Worm (Caenorhabditis elegans): ENCODE data around the gene B0272.4.
"Not testable (repeated sequence)": the region's sequence is repeated elsewhere in the genome, so short reads cannot be mapped to it uniquely, and the experiment has no call there.

The B0272.4 gene

ce11 chrX:9449330-9449729 is 21.1 kb downstream of the B0272.4 start, which contains the start of gene ZK899.7:
TSS of gene ZK899.7 (minus strand) at chrX:9449430.
- TF ChIP-seq ref-1 (GFP tag; conservative IDR thresholded peaks at IDR 0.05) (no peak), ztf-23 (GFP tag; IDR thresholded peaks at IDR 0.05) (no peak), med-1 (GFP tag; optimal IDR thresholded peaks at IDR 0.05; ENCODE audit: insufficient read depth) (no peak), cog-1 (tag; optimal IDR thresholded peaks at IDR 0.05) (no peak), ztf-29 (GFP tag; IDR thresholded peaks at IDR 0.05) (no peak), klf-2 (GFP tag; conservative IDR thresholded peaks at IDR 0.05) (no peak), tab-1 (GFP tag; IDR thresholded peaks at IDR 0.05) (no peak), flt-1 (GFP tag; IDR thresholded peaks at IDR 0.05) (no peak), T22C8.4 (GFP tag; IDR thresholded peaks at IDR 0.05) (no peak)

- TF ChIP-seq tab-1 (GFP tag; IDR thresholded peaks at IDR 0.05) (no peak), med-1 (GFP tag; optimal IDR thresholded peaks at IDR 0.05; ENCODE audit: insufficient read depth) (no peak), T22C8.4 (GFP tag; IDR thresholded peaks at IDR 0.05) (no peak), ztf-23 (GFP tag; IDR thresholded peaks at IDR 0.05) (no peak), ztf-29 (GFP tag; IDR thresholded peaks at IDR 0.05) (no peak), ref-1 (GFP tag; conservative IDR thresholded peaks at IDR 0.05) (no peak), cog-1 (tag; optimal IDR thresholded peaks at IDR 0.05) (no peak), klf-2 (GFP tag; conservative IDR thresholded peaks at IDR 0.05) (no peak), flt-1 (GFP tag; IDR thresholded peaks at IDR 0.05) (no peak)
Observed at ce11 chrX:9451944-9452453, 23.8 kb downstream of the B0272.4 start, which contains the start of gene ZK899.2. TSS of gene ZK899.2 (minus strand) at chrX:9451994.

ce11 chrX:9452483-9453198 is 24.4 kb downstream of the B0272.4 start, which contains the start of gene ZK899.3:
TSS of gene ZK899.3 (plus strand) at chrX:9453148.
- TF ChIP-seq ztf-29 (GFP tag; IDR thresholded peaks at IDR 0.05) (no peak), med-1 (GFP tag; optimal IDR thresholded peaks at IDR 0.05; ENCODE audit: insufficient read depth) (no peak), cog-1 (tag; optimal IDR thresholded peaks at IDR 0.05) (no peak), klf-2 (GFP tag; conservative IDR thresholded peaks at IDR 0.05) (no peak), ztf-23 (GFP tag; IDR thresholded peaks at IDR 0.05) (no peak), flt-1 (GFP tag; IDR thresholded peaks at IDR 0.05) (no peak), ref-1 (GFP tag; conservative IDR thresholded peaks at IDR 0.05) (no peak), tab-1 (GFP tag; IDR thresholded peaks at IDR 0.05) (no peak)

ce11 chrX:9456579-9456978 is 28.3 kb downstream of the B0272.4 start:
- no peak for TF ChIP-seq ref-1 (GFP tag; conservative IDR thresholded peaks at IDR 0.05)
- no peak for TF ChIP-seq klf-2 (GFP tag; conservative IDR thresholded peaks at IDR 0.05)
- TF ChIP-seq ztf-29 (GFP tag; IDR thresholded peaks at IDR 0.05) = no peak
- TF ChIP-seq cog-1 (tag; optimal IDR thresholded peaks at IDR 0.05) = no peak
- TF ChIP-seq flt-1 (GFP tag; IDR thresholded peaks at IDR 0.05) = no peak
- TF ChIP-seq tab-1 (GFP tag; IDR thresholded peaks at IDR 0.05) = no peak
- no peak for TF ChIP-seq med-1 (GFP tag; optimal IDR thresholded peaks at IDR 0.05; ENCODE audit: insufficient read depth)
- no peak for TF ChIP-seq T22C8.4 (GFP tag; IDR thresholded peaks at IDR 0.05)
- TF ChIP-seq ztf-23 (GFP tag; IDR thresholded peaks at IDR 0.05) = no peak

ce11 chrX:9458142-9458541 is 29.9 kb downstream of the B0272.4 start, which contains the start of gene tba-8:
TSS of gene tba-8 (minus strand) at chrX:9458348.
- no peak for TF ChIP-seq ref-1 (GFP tag; conservative IDR thresholded peaks at IDR 0.05)

ce11 chrX:9460834-9461233 is 32.6 kb downstream of the B0272.4 start, which contains the start of gene ZK899.5:
TSS of gene ZK899.5 (minus strand) at chrX:9460934.
- not testable (repeated sequence) for TF ChIP-seq flt-1 (GFP tag; IDR thresholded peaks at IDR 0.05); ztf-29 (GFP tag; IDR thresholded peaks at IDR 0.05); cog-1 (tag; optimal IDR thresholded peaks at IDR 0.05)

ce11 chrX:9463045-9463444 is 34.8 kb downstream of the B0272.4 start, which contains the start of gene ZK899.6:
TSS of gene ZK899.6 (plus strand) at chrX:9463345.
- not testable (repeated sequence) for TF ChIP-seq ztf-23, T22C8.4, ztf-29 (GFP tag; IDR thresholded peaks at IDR 0.05)

ce11 chrX:9465722-9466132 is 37.5 kb downstream of the B0272.4 start:
- TF ChIP-seq ztf-29 (GFP tag; IDR thresholded peaks at IDR 0.05) = no peak
- TF ChIP-seq med-1 (GFP tag; optimal IDR thresholded peaks at IDR 0.05; ENCODE audit: insufficient read depth) = no peak
- TF ChIP-seq T22C8.4 (GFP tag; IDR thresholded peaks at IDR 0.05) = peak; percentile 98
- peak; percentile 79 for TF ChIP-seq ztf-23 (GFP tag; IDR thresholded peaks at IDR 0.05)
- no peak for TF ChIP-seq ref-1 (GFP tag; conservative IDR thresholded peaks at IDR 0.05)
- no peak for TF ChIP-seq tab-1 (GFP tag; IDR thresholded peaks at IDR 0.05)
- peak; percentile 97 for TF ChIP-seq cog-1 (tag; optimal IDR thresholded peaks at IDR 0.05)
- TF ChIP-seq flt-1 (GFP tag; IDR thresholded peaks at IDR 0.05) = peak; percentile 70; the same call in 1 of the 2 replicates

ce11 chrX:9467573-9467972 is 39.3 kb downstream of the B0272.4 start:
- TF ChIP-seq klf-2 (GFP tag; conservative IDR thresholded peaks at IDR 0.05) (peak; percentile 90), T22C8.4 (GFP tag; IDR thresholded peaks at IDR 0.05) (peak; percentile 91), ref-1 (GFP tag; conservative IDR thresholded peaks at IDR 0.05) (peak; percentile 87), tab-1 (GFP tag; IDR thresholded peaks at IDR 0.05) (peak; percentile 94), ztf-29 (GFP tag; IDR thresholded peaks at IDR 0.05) (peak; percentile 92), med-1 (GFP tag; optimal IDR thresholded peaks at IDR 0.05; ENCODE audit: insufficient read depth) (peak; percentile 75), flt-1 (GFP tag; IDR thresholded peaks at IDR 0.05) (peak; percentile 97), cog-1 (tag; optimal IDR thresholded peaks at IDR 0.05) (peak; percentile 84), ztf-23 (GFP tag; IDR thresholded peaks at IDR 0.05) (peak; percentile 94)

- TF ChIP-seq flt-1 (GFP tag; IDR thresholded peaks at IDR 0.05) (no peak), ref-1 (GFP tag; conservative IDR thresholded peaks at IDR 0.05) (no peak), cog-1 (tag; optimal IDR thresholded peaks at IDR 0.05) (no peak)
Observed at ce11 chrX:9472170-9472569, 43.9 kb downstream of the B0272.4 start, which contains the start of gene gap-2. TSS of gene gap-2 (plus strand) at chrX:9472470.

Measured in whole organism, midembryonic.